Worm (Caenorhabditis elegans) whole organism, L4/young adult: ENCODE results near the gene pars-1.

ENCODE experiments used
- W03F9.2 ChIP-seq: fragments of 150-350 bp; optimal IDR thresholded peaks from 2 replicates; lab custom pipeline; 2014; ENCODE audit warnings: missing biosample characterization, missing genetic modification characterization
- dao-5 ChIP-seq: sonication (generic microtip); optimal IDR thresholded peaks from 2 replicates; lab custom pipeline; 2016; ENCODE audit warnings: missing genotype, missing genetic modification characterization, moderate library complexity, missing compliant biosample characterization
- him-1 ChIP-seq: sonication (generic microtip); optimal IDR thresholded peaks from 2 replicates; lab custom pipeline; 2016; ENCODE audit warnings: missing genotype, missing genetic modification reagents, missing genetic modification characterization, missing compliant biosample characterization

DNA sequence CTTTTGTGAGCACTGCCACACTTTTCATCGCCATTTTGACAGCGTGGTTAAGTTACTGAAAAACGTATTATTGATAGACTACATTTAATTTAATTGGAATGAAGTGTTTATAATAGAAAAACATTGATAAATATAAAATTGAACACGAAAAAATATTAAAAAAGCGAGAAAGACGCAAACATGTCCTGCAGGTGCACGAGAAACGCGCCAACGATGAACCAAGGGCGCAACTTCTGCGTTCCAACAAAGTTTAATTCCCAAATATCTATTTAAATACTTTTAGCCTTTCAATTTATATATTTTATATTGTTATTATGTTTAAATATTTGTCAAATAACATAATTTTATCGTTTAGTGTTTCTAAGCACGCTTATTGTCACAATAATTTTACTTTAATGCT, 4.7 kb upstream of the pars-1 start, which contains the start of gene ndus-8:
- TF ChIP-seq him-1 (tag; lab: Kevin White, UChicago) (no peak), W03F9.2 (tag; lab: Kevin White, UChicago) (peak; percentile 88), dao-5 (tag; lab: Kevin White, UChicago) (no peak)
